Worm (Caenorhabditis elegans): Measurements from ENCODE around the gene dhhc-5.

The dhhc-5 gene

ce11 chrIII:6820343-6820985 is 28.4 kb downstream of the dhhc-5 start, which contains the start of gene ten-1:
Gene ten-1 (plus strand): TSS chrIII:6820935.
- TF ChIP-seq nhr-12 (tag; optimal IDR thresholded peaks at IDR 0.05) = no peak
- TF ChIP-seq dsc-1 (tag; optimal IDR thresholded peaks at IDR 0.05) = no peak
- no peak for TF ChIP-seq unc-30 (tag; optimal IDR thresholded peaks at IDR 0.05)
- TF ChIP-seq nhr-19 (GFP tag; conservative IDR thresholded peaks at IDR 0.05) = no peak
- TF ChIP-seq C16A3.4 (tag; optimal IDR thresholded peaks at IDR 0.05) = no peak
- no peak for TF ChIP-seq tlp-1 (tag; optimal IDR thresholded peaks at IDR 0.05)
- TF ChIP-seq ceh-63 (GFP tag; optimal IDR thresholded peaks at IDR 0.05) = no peak
- TF ChIP-seq C34B4.2 (tag; optimal IDR thresholded peaks at IDR 0.05) = no peak
- peak; percentile 70 for TF ChIP-seq lin-14 (GFP tag; optimal IDR thresholded peaks at IDR 0.05)
- TF ChIP-seq hlh-4 (tag; optimal IDR thresholded peaks at IDR 0.05) = no peak
- peak; percentile 45 for TF ChIP-seq rnt-1 (tag; optimal IDR thresholded peaks at IDR 0.05)
- no peak for TF ChIP-seq aha-1 (tag; optimal IDR thresholded peaks at IDR 0.05)
- no peak for TF ChIP-seq isw-1 (GFP tag; IDR thresholded peaks at IDR 0.05)
- TF ChIP-seq unc-98 (GFP tag; IDR thresholded peaks at IDR 0.05) = no peak

DNA sequence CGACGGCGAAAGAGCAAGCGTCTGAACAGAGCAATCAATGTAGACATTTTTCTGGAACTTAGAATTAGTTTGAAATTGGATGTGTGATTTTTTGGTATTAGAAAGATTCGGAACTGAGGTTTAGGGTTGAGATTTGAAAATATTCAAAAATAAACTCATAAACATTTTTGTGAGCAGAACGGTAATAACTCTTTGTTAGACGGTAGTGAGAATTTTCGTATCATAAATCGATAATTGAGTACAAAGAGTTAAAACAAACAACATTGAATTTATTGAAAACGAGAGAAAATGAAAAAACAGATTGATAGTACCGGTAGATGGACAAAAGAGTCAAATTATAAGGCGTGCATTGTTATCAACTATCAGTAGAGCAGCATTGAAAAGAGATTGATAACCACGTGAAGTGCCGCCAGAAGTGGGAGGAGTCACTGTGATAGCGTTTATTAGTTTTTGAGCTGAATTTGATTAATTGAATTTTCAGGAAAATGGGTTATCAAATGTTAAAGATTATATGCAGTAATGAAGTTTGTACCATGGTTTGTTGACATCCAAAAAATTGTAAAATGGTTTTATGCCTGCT is 29.4 kb downstream of the dhhc-5 start, which contains the start of gene F28F5.6:
TSS of gene F28F5.6 (minus strand) at position 51 of the 580 bp plus-strand sequence.
- TF ChIP-seq ets-5 (GFP tag; IDR thresholded peaks at IDR 0.05) (no peak), mdl-1 (tag; optimal IDR thresholded peaks at IDR 0.05) (peak in 1 of 2 experiments; percentile 26), nhr-20 (tag; optimal IDR thresholded peaks at IDR 0.05) (no peak), egl-13 (tag; optimal IDR thresholded peaks at IDR 0.05) (no peak), unc-98 (GFP tag; IDR thresholded peaks at IDR 0.05) (no peak), pqm-1 (tag; optimal IDR thresholded peaks at IDR 0.05) (peak; percentile 62), vab-15 (tag; optimal IDR thresholded peaks at IDR 0.05) (no peak), nhr-12 (tag; optimal IDR thresholded peaks at IDR 0.05) (no peak), egl-27 (tag; optimal IDR thresholded peaks at IDR 0.05) (no peak), pag-3 (tag; optimal IDR thresholded peaks at IDR 0.05; ENCODE audit: borderline replicate concordance, insufficient read depth) (no peak), ces-1 (GFP tag; optimal IDR thresholded peaks at IDR 0.05) (no peak), efl-1 (optimal IDR thresholded peaks at IDR 0.05) (no peak), efl-1 (GFP tag; optimal IDR thresholded peaks at IDR 0.05 in 1 of 2) (peak in 1 of 2 experiments; percentile 25), elt-2 (tag; optimal IDR thresholded peaks at IDR 0.05) (peak; percentile 91), skn-1 (tag; optimal IDR thresholded peaks at IDR 0.05) (no peak), unc-86 (tag; optimal IDR thresholded peaks at IDR 0.05) (no peak), lin-35 (GFP tag; optimal IDR thresholded peaks at IDR 0.05) (peak in 1 of 2 experiments; percentile 19)

ce11 chrIII:6818037-6818436 is 30.8 kb downstream of the dhhc-5 start:
- no peak for TF ChIP-seq ceh-88 (GFP tag; IDR thresholded peaks at IDR 0.05)
- no peak for TF ChIP-seq nhr-28 (tag; optimal IDR thresholded peaks at IDR 0.05)
- no peak for TF ChIP-seq unc-30 (tag; optimal IDR thresholded peaks at IDR 0.05)
- no peak for TF ChIP-seq nhr-71 (tag; optimal IDR thresholded peaks at IDR 0.05)
- peak; percentile 74 for TF ChIP-seq elt-2 (tag; optimal IDR thresholded peaks at IDR 0.05)

- TF ChIP-seq efl-1 (optimal IDR thresholded peaks at IDR 0.05) (no peak), efl-1 (GFP tag; optimal IDR thresholded peaks at IDR 0.05 in 1 of 2) (peak in 1 of 2 experiments; percentile 83), hlh-17 (GFP tag; optimal IDR thresholded peaks at IDR 0.05; ENCODE audit: borderline replicate concordance) (no peak), nhr-85 (tag) (peak; percentile 16), nhr-71 (tag; optimal IDR thresholded peaks at IDR 0.05) (no peak), unc-30 (tag; optimal IDR thresholded peaks at IDR 0.05) (no peak)
Observed at ce11 chrIII:6816930-6817329, 31.9 kb downstream of the dhhc-5 start, which contains the start of gene F28F5.4. Gene F28F5.4 (minus strand): TSS chrIII:6817033.
